Worm (Caenorhabditis elegans): ENCODE measurements around the gene R10E4.11.

DNA sequence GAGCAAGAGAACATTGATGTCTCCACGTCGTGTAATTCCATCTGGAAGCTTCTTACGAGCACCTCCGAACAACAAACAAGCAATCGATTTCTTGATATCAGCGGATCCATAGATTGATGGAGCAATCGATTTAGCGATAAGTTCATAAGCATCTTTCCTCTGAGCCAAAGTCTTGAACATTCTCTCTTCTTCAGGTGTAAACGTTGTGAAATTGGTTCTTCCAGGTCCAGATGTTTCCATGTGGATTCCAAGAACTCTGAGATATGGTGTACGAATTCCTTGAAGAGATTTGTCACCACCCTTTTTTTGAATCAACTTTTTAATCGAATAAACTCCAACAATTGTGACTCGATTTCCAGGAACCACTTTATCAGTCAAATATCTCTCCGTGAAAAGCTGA is 10.9 kb downstream of the R10E4.11 start:
- TF ChIP-seq dao-5 (tag; optimal IDR thresholded peaks at IDR 0.05) (no peak), him-1 (tag; optimal IDR thresholded peaks at IDR 0.05) (no peak)

All from whole organism, L4/young adult.